Worm (Caenorhabditis elegans) whole organism, mixed stage, embryonic: Measurements from ENCODE around the gene K07H8.2.

Source experiments
- blmp-1 ChIP-seq: fragments of 150-350 bp; optimal IDR thresholded peaks from 2 replicates; lab custom pipeline; 2014; ENCODE audit warnings: missing biosample characterization, missing genetic modification characterization
- elt-1 ChIP-seq: sonication (generic microtip); optimal IDR thresholded peaks from 2 replicates; lab custom pipeline; 2017; ENCODE audit warnings: missing genetic modification characterization, mild to moderate bottlenecking, missing compliant biosample characterization, antibody characterized with exemption, moderate library complexity, borderline replicate concordance; ENCODE audit not compliant: insufficient read depth
- lin-13 ChIP-seq: fragments of 150-350 bp; optimal IDR thresholded peaks from 2 replicates; lab custom pipeline; 2014; ENCODE audit warnings: missing biosample characterization, missing genetic modification characterization
- mab-5 ChIP-seq: fragments of 150-350 bp; optimal IDR thresholded peaks from 2 replicates; lab custom pipeline; 2014; ENCODE audit warnings: missing biosample characterization, missing genetic modification characterization
- nhr-76 ChIP-seq: sonication (generic microtip); optimal IDR thresholded peaks from 2 replicates; lab custom pipeline; 2017; ENCODE audit warnings: missing biosample characterization, missing genetic modification characterization
- pha-4 ChIP-seq: fragments of 150-350 bp; optimal IDR thresholded peaks from 2 replicates; lab custom pipeline; 2018; ENCODE audit warnings: missing biosample characterization, missing genetic modification reagents, missing genetic modification characterization
- snpc-4 ChIP-seq: fragments of 150-350 bp; optimal IDR thresholded peaks from 2 replicates; lab custom pipeline; 2014; ENCODE audit warnings: missing biosample characterization, missing genetic modification characterization
- unc-62 ChIP-seq: fragments of 150-350 bp; optimal IDR thresholded peaks from 2 replicates; lab custom pipeline; 2014; ENCODE audit warnings: missing biosample characterization, missing genetic modification reagents, missing genetic modification characterization

- TF ChIP-seq blmp-1 (no peak), elt-1 (tag; lab: Kevin White, UChicago) (no peak), pha-4 (no peak), mab-5 (no peak), unc-62 (GFP tag; lab: Kevin White, UChicago) (no peak), lin-13 (tag; lab: Kevin White, UChicago) (no peak), nhr-76 (tag; lab: Kevin White, UChicago) (no peak), snpc-4 (no peak)
These were observed 42.4 kb downstream of the K07H8.2 start, which contains the start of gene his-31 for ce11 chrIV:8333954-8333987.
